Worm (Caenorhabditis elegans) whole organism, L4 larva: ENCODE measurements around the gene C06B3.6.

Source experiments
- F37D6.2 ChIP-seq: sonication (generic microtip); optimal IDR thresholded peaks from 2 replicates; lab custom pipeline; 2016; ENCODE audit warnings: mild to moderate bottlenecking, missing genetic modification characterization, missing compliant biosample characterization
- R02D3.7 ChIP-seq: fragments of 150-350 bp; sonication (generic microtip); optimal IDR thresholded peaks from 3 replicates; lab custom pipeline; 2014; ENCODE audit warnings: missing biosample characterization, missing genetic modification characterization
- ceh-82 ChIP-seq: sonication (generic microtip); optimal IDR thresholded peaks from 2 replicates; lab custom pipeline; 2017; ENCODE audit warnings: missing biosample characterization, missing genetic modification characterization
- fos-1 ChIP-seq: fragments of 150-350 bp; optimal IDR thresholded peaks from 2 replicates; lab custom pipeline; 2014; ENCODE audit warnings: missing biosample characterization, missing genetic modification characterization
- gei-8 ChIP-seq: fragments of 200-800 bp; sonication (Bioruptor generic); optimal IDR thresholded peaks from 2 replicates; lab custom pipeline; 2018; ENCODE audit warnings: mild to moderate bottlenecking, missing genetic modification characterization, missing compliant biosample characterization
- lsy-2 ChIP-seq, 2 experiments: fragments of 150-350 bp in 1 of 2; sonication (generic microtip) in 1 of 2; optimal IDR thresholded peaks; 2 replicates each; lab custom pipeline; 2014 to 2017; ENCODE audit warnings: missing biosample characterization in 2 of 2, missing genetic modification characterization in 2 of 2
- mxl-3 ChIP-seq: fragments of 200-800 bp; sonication (Bioruptor generic); optimal IDR thresholded peaks from 2 replicates; lab custom pipeline; 2018; ENCODE audit warnings: mild to moderate bottlenecking, missing genetic modification characterization, missing compliant biosample characterization
- nhr-102 ChIP-seq: sonication (generic microtip); optimal IDR thresholded peaks from 2 replicates; lab custom pipeline; 2016; ENCODE audit warnings: mild to moderate bottlenecking, missing genetic modification characterization, moderate library complexity, missing compliant biosample characterization
- nhr-237 ChIP-seq: sonication (generic microtip); optimal IDR thresholded peaks from 2 replicates; lab custom pipeline; 2017; ENCODE audit warnings: missing biosample characterization, missing genetic modification characterization
- pha-4 ChIP-seq, 2 experiments: fragments of 150-350 bp in 1 of 2; fragments of 200-800 bp in 1 of 2; sonication (Bioruptor generic) in 1 of 2; IDR thresholded peaks in 1 of 2; optimal IDR thresholded peaks in 1 of 2; 2 replicates each; pipeline versions ENCODE4 v1.3.6 to Lab custom; 2014 to 2022; ENCODE audit warnings: missing genetic modification characterization in 2 of 2, missing genetic modification reagents in 2 of 2, missing biosample characterization in 1 of 2, missing compliant biosample characterization in 1 of 2
- sdz-12 ChIP-seq: fragments of 200-800 bp; sonication (Bioruptor generic); optimal IDR thresholded peaks from 2 replicates; lab custom pipeline; 2018; ENCODE audit warnings: mild to moderate bottlenecking, missing genetic modification characterization, missing compliant biosample characterization
- set-16 ChIP-seq: fragments of 200-800 bp; sonication (Bioruptor generic); IDR thresholded peaks from 2 replicates; pipeline ENCODE4 v1.3.6; 2022; ENCODE audit warnings: missing genetic modification reagents, missing genetic modification characterization, missing compliant biosample characterization
- snpc-4 ChIP-seq: fragments of 150-350 bp; optimal IDR thresholded peaks from 2 replicates; lab custom pipeline; 2014; ENCODE audit warnings: missing biosample characterization, missing genetic modification characterization
- unc-39 ChIP-seq: sonication (generic microtip); optimal IDR thresholded peaks from 2 replicates; lab custom pipeline; 2017; ENCODE audit warnings: missing biosample characterization, missing genetic modification characterization

- TF ChIP-seq sdz-12 (GFP tag; lab: Kevin White, UChicago) = no peak
- no peak for TF ChIP-seq fos-1 (tag; lab: Kevin White, UChicago)
- TF ChIP-seq snpc-4 (tag; lab: Kevin White, UChicago) = no peak
- no peak for TF ChIP-seq mxl-3 (GFP tag; lab: Kevin White, UChicago)
- TF ChIP-seq gei-8 (GFP tag; lab: Kevin White, UChicago) = no peak
- no peak for TF ChIP-seq nhr-102 (tag; lab: Kevin White, UChicago)
- no peak for TF ChIP-seq nhr-237 (tag; lab: Kevin White, UChicago)
- TF ChIP-seq set-16 (GFP tag; lab: Robert Waterston, UW) = no peak
- TF ChIP-seq lsy-2 (tag; optimal IDR thresholded peaks at IDR 0.05; lab: Kevin White, UChicago) = no peak
- TF ChIP-seq pha-4 (GFP tag; IDR thresholded peaks at IDR 0.05; lab: Robert Waterston, UW) = no peak
- no peak for TF ChIP-seq pha-4 (tag; optimal IDR thresholded peaks at IDR 0.05; lab: Kevin White, UChicago)
- no peak for TF ChIP-seq ceh-82 (tag; lab: Kevin White, UChicago)
- TF ChIP-seq R02D3.7 (tag; lab: Kevin White, UChicago) = no peak
- no peak for TF ChIP-seq F37D6.2
- TF ChIP-seq unc-39 (tag; lab: Kevin White, UChicago) = no peak
Observed at ce11 chrV:13889516-13889915, 19.3 kb downstream of the C06B3.6 start, which contains the start of gene spp-12.
